Fruit fly (Drosophila melanogaster): ENCODE measurements around the gene Nlp.

Gene Nlp

dm6 chr3R:30040879-30041278 lies 36.3 kb downstream of the Nlp start:
- TF ChIP-seq HmgZ (tag; optimal IDR thresholded peaks at IDR 0.05), result no peak
- TF ChIP-seq eve (GFP tag; optimal IDR thresholded peaks at IDR 0.05), result no peak
- TF ChIP-seq cad (GFP tag; optimal IDR thresholded peaks at IDR 0.05), result peak; percentile 85
- TF ChIP-seq zen (tag; optimal IDR thresholded peaks at IDR 0.05), result peak; percentile 73
- TF ChIP-seq Myb (GFP tag; optimal IDR thresholded peaks at IDR 0.05), result no peak
- TF ChIP-seq Med (GFP tag), result peak; percentile 58

- TF ChIP-seq Nf-YB (GFP tag; optimal IDR thresholded peaks at IDR 0.05), result no peak
- TF ChIP-seq CG7372 (GFP tag; IDR thresholded peaks at IDR 0.05), result peak; percentile 44; the same call in 1 of the 2 replicates
- peak; percentile 57 for TF ChIP-seq CG31224 (GFP tag; IDR thresholded peaks at IDR 0.05)
- peak; percentile 84 for TF ChIP-seq CG11085 (GFP tag; IDR thresholded peaks at IDR 0.05)
- peak; percentile 85 for TF ChIP-seq CG9609 (GFP tag; optimal IDR thresholded peaks at IDR 0.05)
- peak; percentile 80 for TF ChIP-seq Bgb (GFP tag; IDR thresholded peaks at IDR 0.05; ENCODE audit: partially characterized antibody)
- TF ChIP-seq Drgx (GFP tag; IDR thresholded peaks at IDR 0.05), result peak; percentile 55; the same call in 1 of the 2 replicates
- no peak for TF ChIP-seq tio (GFP tag; optimal IDR thresholded peaks at IDR 0.05)
- peak; percentile 52 for TF ChIP-seq CG33557 (GFP tag; optimal IDR thresholded peaks at IDR 0.05)
- TF ChIP-seq CG8089 (GFP tag; optimal IDR thresholded peaks at IDR 0.05), result peak; percentile 70
- TF ChIP-seq CG17612 (GFP tag; IDR thresholded peaks at IDR 0.05), result no peak; the same call in 1 of the 2 replicates
- TF ChIP-seq CG7745 (tag; optimal IDR thresholded peaks at IDR 0.05), result no peak
- TF ChIP-seq gsb (GFP tag; IDR thresholded peaks at IDR 0.05), result 0 out of 2 replicates have a peak, but pooled peaks have one; percentile 8
- peak; percentile 70 for TF ChIP-seq CoRest (tag; optimal IDR thresholded peaks at IDR 0.05)
- TF ChIP-seq row (GFP tag; IDR thresholded peaks at IDR 0.05), result peak; percentile 96
- peak; percentile 79 for TF ChIP-seq CG1792 (GFP tag; optimal IDR thresholded peaks at IDR 0.05)
- TF ChIP-seq eyg (GFP tag; optimal IDR thresholded peaks at IDR 0.05), result peak; percentile 61
- TF ChIP-seq CG31441 (GFP tag; IDR thresholded peaks at IDR 0.05), result no peak; the same call in 1 of the 2 replicates
- peak; percentile 95 for TF ChIP-seq MESR4 (GFP tag; optimal IDR thresholded peaks at IDR 0.05)
- peak; percentile 83 for TF ChIP-seq CG7987 (GFP tag; optimal IDR thresholded peaks at IDR 0.05)
- peak; percentile 68; the same call in 1 of the 2 replicates for TF ChIP-seq Xrp1 (GFP tag; IDR thresholded peaks at IDR 0.05)
- TF ChIP-seq NFAT (GFP tag; IDR thresholded peaks at IDR 0.05), result peak; percentile 88
- no peak for TF ChIP-seq fd64A (GFP tag; optimal IDR thresholded peaks at IDR 0.05)
- peak; percentile 67; the same call in 1 of the 2 replicates for TF ChIP-seq Taf1 (GFP tag; IDR thresholded peaks at IDR 0.05)
- no peak for TF ChIP-seq Dfd (GFP tag; optimal IDR thresholded peaks at IDR 0.05)
- peak; percentile 71 for TF ChIP-seq CrebB (tag; optimal IDR thresholded peaks at IDR 0.05)
- peak; percentile 13 for TF ChIP-seq gcm2 (GFP tag; optimal IDR thresholded peaks at IDR 0.05)
- no peak for TF ChIP-seq CG10565 (GFP tag; optimal IDR thresholded peaks at IDR 0.05)
- TF ChIP-seq CG30431 (GFP tag; optimal IDR thresholded peaks at IDR 0.05), result peak; percentile 16
- peak; percentile 82 for TF ChIP-seq dm (GFP tag; optimal IDR thresholded peaks at IDR 0.05)
- TF ChIP-seq HHEX (GFP tag; optimal IDR thresholded peaks at IDR 0.05), result peak; percentile 73
- TF ChIP-seq cg (GFP tag; optimal IDR thresholded peaks at IDR 0.05), result no peak
- 0 out of 2 replicates have a peak, but pooled peaks have one; percentile 23 for TF ChIP-seq CG5953 (GFP tag; IDR thresholded peaks at IDR 0.05)
- TF ChIP-seq repo (GFP tag; optimal IDR thresholded peaks at IDR 0.05), result peak; percentile 79
- TF ChIP-seq kah (GFP tag; optimal IDR thresholded peaks at IDR 0.05), result peak; percentile 21
- TF ChIP-seq luna (GFP tag; optimal IDR thresholded peaks at IDR 0.05), result peak; percentile 84
- TF ChIP-seq zf30C (GFP tag; optimal IDR thresholded peaks at IDR 0.05), result no peak
- TF ChIP-seq disco-r (GFP tag; optimal IDR thresholded peaks at IDR 0.05), result peak; percentile 57
- TF ChIP-seq CG1832 (GFP tag; optimal IDR thresholded peaks at IDR 0.05), result no peak
- TF ChIP-seq CG6272 (GFP tag; IDR thresholded peaks at IDR 0.05), result peak; percentile 69
- peak; percentile 90 for TF ChIP-seq CG13624 (GFP tag; optimal IDR thresholded peaks at IDR 0.05)
- no peak for TF ChIP-seq Awh (GFP tag; IDR thresholded peaks at IDR 0.05)
- TF ChIP-seq slbo (GFP tag; IDR thresholded peaks at IDR 0.05), result peak; percentile 94
Measured at dm6 chr3R:30043139-30043744, 38.7 kb downstream of the Nlp start, which contains the start of gene Sry-delta. Gene Sry-delta, plus strand, starts transcription at chr3R:30043341.

All from whole organism, embryonic.